Worm (Caenorhabditis elegans) whole organism, mixed stage, embryonic: ENCODE data around the gene F09C6.3.

Experiments
- ces-1 ChIP-seq: fragments of 150-350 bp; optimal IDR thresholded peaks from 2 replicates; lab custom pipeline; 2014; ENCODE audit warnings: missing biosample characterization, missing genetic modification reagents, missing genetic modification characterization
- ham-2 ChIP-seq: fragments of 200-800 bp; sonication (Bioruptor generic); optimal IDR thresholded peaks from 2 replicates; lab custom pipeline; 2018; ENCODE audit warnings: mild to moderate bottlenecking, missing genetic modification characterization, missing compliant biosample characterization
- nhr-28 ChIP-seq: fragments of 150-350 bp; optimal IDR thresholded peaks from 2 replicates; lab custom pipeline; 2014; ENCODE audit warnings: missing biosample characterization, missing genetic modification characterization
- unc-62 ChIP-seq: fragments of 150-350 bp; optimal IDR thresholded peaks from 2 replicates; lab custom pipeline; 2014; ENCODE audit warnings: missing biosample characterization, missing genetic modification reagents, missing genetic modification characterization
- ztf-11 ChIP-seq: fragments of 150-350 bp; optimal IDR thresholded peaks from 2 replicates; lab custom pipeline; 2014; ENCODE audit warnings: missing biosample characterization, missing genetic modification characterization

DNA sequence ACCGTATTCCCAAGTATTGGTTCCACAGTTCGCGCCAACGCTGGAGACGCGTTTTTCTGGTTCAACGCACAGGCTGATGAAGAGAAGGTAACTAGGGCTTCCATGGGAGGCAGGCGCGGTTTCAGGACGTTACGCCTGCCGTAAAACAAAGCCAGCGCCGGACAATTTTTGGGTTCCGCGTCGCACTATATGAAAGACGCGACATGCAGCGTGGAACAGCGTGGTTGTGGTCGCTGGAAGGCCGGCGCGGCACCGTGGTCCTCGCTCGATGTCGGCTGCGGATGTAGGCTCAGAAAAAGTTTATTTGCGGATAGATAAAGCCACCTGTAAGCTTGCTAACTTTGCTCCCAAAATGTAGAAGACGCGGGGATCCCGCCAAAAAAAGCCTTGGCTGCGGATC lies 41.5 kb downstream of the F09C6.3 start:
- TF ChIP-seq ztf-11 (tag; lab: Kevin White, UChicago) (no peak), ham-2 (GFP tag; lab: Kevin White, UChicago) (no peak), ces-1 (GFP tag; lab: Kevin White, UChicago) (no peak), unc-62 (GFP tag; lab: Kevin White, UChicago) (no peak), nhr-28 (no peak)
